Worm (Caenorhabditis elegans) whole organism, young adult: ENCODE data around the gene ZK666.11.

Source experiments
- D2030.7 ChIP-seq: fragments of 200-800 bp; sonication (Bioruptor generic); IDR thresholded peaks from 2 replicates; pipeline ENCODE4 v1.3.6; 2022; ENCODE audit warnings: missing genetic modification reagents, missing genetic modification characterization, missing compliant biosample characterization
- F49E8.2 ChIP-seq: sonication (generic microtip); optimal IDR thresholded peaks from 3 replicates; lab custom pipeline; 2017; ENCODE audit warnings: missing genetic modification characterization, mild to moderate bottlenecking, missing compliant biosample characterization, antibody characterized with exemption, moderate library complexity; ENCODE audit not compliant: insufficient read depth
- dpl-1 ChIP-seq: fragments of 150-350 bp; optimal IDR thresholded peaks from 2 replicates; lab custom pipeline; 2014; ENCODE audit warnings: missing biosample characterization, missing genetic modification reagents, missing genetic modification characterization
- fkh-3 ChIP-seq: sonication (generic microtip); optimal IDR thresholded peaks from 2 replicates; lab custom pipeline; 2016; ENCODE audit warnings: mild to moderate bottlenecking, missing genetic modification characterization, missing compliant biosample characterization
- madf-8 ChIP-seq: fragments of 200-800 bp; sonication (Bioruptor generic); conservative IDR thresholded peaks from 2 replicates; pipeline ENCODE4 v1.3.6; 2022; ENCODE audit warnings: missing genetic modification reagents, missing genetic modification characterization, missing compliant biosample characterization
- nfya-1 ChIP-seq: sonication (generic microtip); optimal IDR thresholded peaks from 2 replicates; lab custom pipeline; 2017; ENCODE audit warnings: antibody characterized with exemption, missing compliant biosample characterization, missing genetic modification characterization, borderline replicate concordance; ENCODE audit not compliant: insufficient read depth
- nhr-120 ChIP-seq: fragments of 200-800 bp; sonication (Bioruptor generic); IDR thresholded peaks from 2 replicates; pipeline ENCODE4 v1.3.6; 2022; ENCODE audit warnings: missing genetic modification characterization, missing compliant biosample characterization
- nhr-179 ChIP-seq: sonication (generic microtip); optimal IDR thresholded peaks from 2 replicates; lab custom pipeline; 2016; ENCODE audit warnings: mild to moderate bottlenecking, missing genetic modification characterization, missing compliant biosample characterization
- pbrm-1 ChIP-seq: fragments of 200-800 bp; sonication (Bioruptor generic); IDR thresholded peaks from 2 replicates; pipeline ENCODE4 v1.3.6; 2022; ENCODE audit warnings: missing genetic modification reagents, missing genetic modification characterization, missing compliant biosample characterization
- sea-2 ChIP-seq: fragments of 200-800 bp; sonication (Bioruptor generic); IDR thresholded peaks from 2 replicates; pipeline ENCODE4 v1.3.6; 2022; ENCODE audit warnings: missing genetic modification characterization, missing compliant biosample characterization
- snpc-4 ChIP-seq, 5 experiments: fragments of 150-350 bp in 1 of 5; sonication (generic microtip) in 4 of 5; optimal IDR thresholded peaks; 2 replicates each; lab custom pipeline; 2014 to 2018; ENCODE audit warnings: missing genetic modification characterization in 5 of 5, missing biosample characterization in 3 of 5, antibody characterized with exemption in 2 of 5, mild to moderate bottlenecking in 2 of 5, missing compliant biosample characterization in 2 of 5, missing genotype in 2 of 5, moderate library complexity in 2 of 5, missing genetic modification reagents in 1 of 5
- tbx-9 ChIP-seq: sonication (generic microtip); optimal IDR thresholded peaks from 2 replicates; lab custom pipeline; 2016; ENCODE audit warnings: borderline replicate concordance, missing genetic modification characterization, inconsistent platforms, missing compliant biosample characterization
- unc-62 ChIP-seq: fragments of 150-350 bp; optimal IDR thresholded peaks from 2 replicates; lab custom pipeline; 2014; ENCODE audit warnings: missing biosample characterization, missing genetic modification reagents, missing genetic modification characterization
- zfh-2 ChIP-seq: fragments of 200-800 bp; sonication (Bioruptor generic); conservative IDR thresholded peaks from 2 replicates; pipeline ENCODE4 v1.3.6; 2022; ENCODE audit warnings: missing genetic modification reagents, missing genetic modification characterization, missing compliant biosample characterization

DNA sequence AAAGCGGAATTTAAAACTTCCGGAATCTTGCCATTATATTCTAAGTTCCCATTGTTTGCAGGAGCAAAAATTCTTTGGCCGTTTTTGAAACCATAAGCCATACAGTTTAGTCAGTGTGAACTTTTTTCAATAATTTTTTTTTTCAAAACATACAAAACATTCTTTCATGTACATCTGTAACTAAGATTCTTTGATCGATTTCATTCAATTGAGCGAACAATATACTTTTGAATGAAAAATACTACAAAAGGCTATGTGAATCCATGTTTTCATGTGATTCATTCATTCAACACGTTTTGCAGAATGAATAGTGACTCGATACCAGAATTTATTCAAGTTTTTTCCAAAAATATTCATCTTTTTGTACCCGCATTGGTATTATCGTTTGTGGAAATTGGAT is 4.4 kb downstream of the ZK666.11 start, which contains the start of gene ZK666.15:
- TF ChIP-seq snpc-4 (GFP tag; optimal IDR thresholded peaks at IDR 0.05; lab: Kevin White, UChicago) = no peak
- no peak for TF ChIP-seq snpc-4 (tag; optimal IDR thresholded peaks at IDR 0.05; lab: Kevin White, UChicago)
- no peak for TF ChIP-seq nhr-120 (GFP tag; lab: Robert Waterston, UW)
- TF ChIP-seq zfh-2 (GFP tag; lab: Robert Waterston, UW) = no peak
- TF ChIP-seq D2030.7 = no peak
- no peak for TF ChIP-seq sea-2 (GFP tag; lab: Robert Waterston, UW)
- TF ChIP-seq nfya-1 = no peak
- no peak for TF ChIP-seq madf-8 (GFP tag; lab: Robert Waterston, UW)
- no peak for TF ChIP-seq unc-62 (GFP tag; lab: Kevin White, UChicago)
- no peak for TF ChIP-seq fkh-3
- TF ChIP-seq dpl-1 (GFP tag; lab: Kevin White, UChicago) = no peak
- TF ChIP-seq nhr-179 = no peak
- no peak for TF ChIP-seq F49E8.2 (tag; lab: Kevin White, UChicago)
- TF ChIP-seq tbx-9 = no peak
- no peak for TF ChIP-seq pbrm-1 (GFP tag; lab: Robert Waterston, UW)
